Worm (Caenorhabditis elegans): Measurements from ENCODE around the gene F11D11.6.

- TF ChIP-seq elt-3 (tag; optimal IDR thresholded peaks at IDR 0.05) (no peak), ztf-11 (tag; optimal IDR thresholded peaks at IDR 0.05) (no peak), ceh-83 (GFP tag; optimal IDR thresholded peaks at IDR 0.05) (no peak), lin-13 (tag; optimal IDR thresholded peaks at IDR 0.05) (no peak), snpc-4 (tag; optimal IDR thresholded peaks at IDR 0.05) (no peak), nhr-237 (tag; optimal IDR thresholded peaks at IDR 0.05) (no peak), unc-39 (tag; optimal IDR thresholded peaks at IDR 0.05) (peak; percentile 48), sptf-1 (tag; optimal IDR thresholded peaks at IDR 0.05) (no peak), unc-62 (GFP tag; optimal IDR thresholded peaks at IDR 0.05) (no peak), lin-32 (GFP tag; optimal IDR thresholded peaks at IDR 0.05) (no peak), nhr-28 (tag; optimal IDR thresholded peaks at IDR 0.05) (no peak), zip-8 (tag; optimal IDR thresholded peaks at IDR 0.05) (no peak)
Observed at ce11 chrV:18719956-18720489, 32.9 kb downstream of the F11D11.6 start, which contains the start of gene Y17D7C.2.
